Worm (Caenorhabditis elegans) whole organism, L4/young adult: Measurements from ENCODE around the gene F47D12.7.

Source experiments
- W03F9.2 ChIP-seq: fragments of 150-350 bp; optimal IDR thresholded peaks from 2 replicates; lab custom pipeline; 2014; ENCODE audit warnings: missing biosample characterization, missing genetic modification characterization
- dao-5 ChIP-seq: sonication (generic microtip); optimal IDR thresholded peaks from 2 replicates; lab custom pipeline; 2016; ENCODE audit warnings: missing genotype, missing genetic modification characterization, moderate library complexity, missing compliant biosample characterization
- him-1 ChIP-seq: sonication (generic microtip); optimal IDR thresholded peaks from 2 replicates; lab custom pipeline; 2016; ENCODE audit warnings: missing genotype, missing genetic modification reagents, missing genetic modification characterization, missing compliant biosample characterization

DNA sequence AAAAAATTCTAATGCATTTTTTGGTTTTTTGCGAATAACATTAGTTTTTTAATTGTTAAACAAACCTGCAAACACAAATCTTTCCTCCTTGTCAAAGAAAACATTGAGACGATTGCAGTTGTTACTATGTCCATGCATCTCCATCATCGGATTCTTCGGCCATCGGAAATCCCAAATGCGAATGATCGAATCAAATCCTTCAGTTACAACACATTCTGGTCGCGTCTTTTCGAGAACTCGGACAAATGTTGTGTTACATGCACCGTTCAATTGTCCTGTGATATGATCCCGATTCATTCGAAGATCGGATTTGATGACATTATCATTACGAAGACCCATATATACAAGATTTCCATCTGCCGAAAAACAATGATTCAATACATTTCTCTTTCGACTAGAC, 4.5 kb upstream of the F47D12.7 start:
- no peak for TF ChIP-seq dao-5 (tag; lab: Kevin White, UChicago)
- TF ChIP-seq him-1 (tag; lab: Kevin White, UChicago), result no peak
- no peak for TF ChIP-seq W03F9.2 (tag; lab: Kevin White, UChicago)
